Fruit fly (Drosophila melanogaster) whole organism, wandering third instar larva: ENCODE measurements around the gene Cpr5C.

Source experiments
- Abd-B ChIP-seq: fragments of >200 bp; optimal IDR thresholded peaks from 2 replicates; lab custom pipeline; 2017; ENCODE audit warnings: missing biosample characterization, missing genetic modification characterization
- Jra ChIP-seq: sonication (Bioruptor generic); optimal IDR thresholded peaks from 2 replicates; lab custom pipeline; 2016; ENCODE audit warnings: missing biosample characterization, missing genetic modification characterization
- br ChIP-seq: fragments of 200-800 bp; sonication (Bioruptor generic); optimal IDR thresholded peaks from 2 replicates; lab custom pipeline; 2016; ENCODE audit warnings: missing biosample characterization, missing genetic modification characterization
- lola ChIP-seq: fragments of >200 bp; optimal IDR thresholded peaks from 2 replicates; lab custom pipeline; 2017; ENCODE audit warnings: missing biosample characterization, missing genetic modification characterization

DNA sequence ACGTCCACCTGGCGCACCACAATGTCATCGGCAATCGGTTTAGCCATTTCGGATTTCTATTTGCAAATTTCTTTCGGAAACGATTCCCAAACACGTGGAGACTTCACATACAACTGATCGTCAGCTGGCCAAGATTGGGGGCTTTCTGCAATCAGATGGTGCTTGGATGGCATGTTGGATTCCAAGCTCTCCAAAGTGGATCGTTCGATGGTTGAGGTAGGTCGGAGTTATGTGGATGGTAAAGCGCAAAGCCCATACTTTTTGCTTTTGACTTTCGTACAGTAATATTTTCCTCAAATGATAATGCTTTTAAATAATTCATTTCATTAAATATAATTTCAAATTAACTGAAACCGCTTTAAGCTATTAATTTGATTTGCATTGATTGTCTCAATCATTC lies 11.2 kb downstream of the Cpr5C start, which contains the start of gene AgmNAT:
- TF ChIP-seq br (no peak), Jra (GFP tag; lab: Kevin White, UChicago) (no peak), Abd-B (GFP tag; lab: Kevin White, UChicago) (no peak), lola (GFP tag; lab: Kevin White, UChicago) (no peak)
